Worm (Caenorhabditis elegans) whole organism, L4/young adult: ENCODE data around the gene Y17G7B.12.

Source experiments
- W03F9.2 ChIP-seq: fragments of 150-350 bp; optimal IDR thresholded peaks from 2 replicates; lab custom pipeline; 2014; ENCODE audit warnings: missing biosample characterization, missing genetic modification characterization
- him-1 ChIP-seq: sonication (generic microtip); optimal IDR thresholded peaks from 2 replicates; lab custom pipeline; 2016; ENCODE audit warnings: missing genotype, missing genetic modification reagents, missing genetic modification characterization, missing compliant biosample characterization

- no peak for TF ChIP-seq W03F9.2 (tag; lab: Kevin White, UChicago)
- TF ChIP-seq him-1 (tag; lab: Kevin White, UChicago) = no peak
These were observed 34.9 kb upstream of the Y17G7B.12 start, which contains the start of gene Y17G7B.3 for ce11 chrII:11988724-11989123.
